Fruit fly (Drosophila melanogaster) whole organism, wandering third instar larva: ENCODE results near the gene ND-51.

Source experiments
- Abd-B ChIP-seq: fragments of >200 bp; optimal IDR thresholded peaks from 2 replicates; lab custom pipeline; 2017; ENCODE audit warnings: missing biosample characterization, missing genetic modification characterization
- CG9705 ChIP-seq: fragments of 200-800 bp; sonication (Bioruptor generic); optimal IDR thresholded peaks from 2 replicates; lab custom pipeline; 2018; ENCODE audit warnings: missing biosample characterization, mild to moderate bottlenecking, missing genetic modification characterization
- CrebA ChIP-seq: fragments of 200-800 bp; sonication (Bioruptor generic); optimal IDR thresholded peaks from 2 replicates; lab custom pipeline; 2016; ENCODE audit warnings: missing biosample characterization, mild to moderate bottlenecking, missing genetic modification characterization, borderline replicate concordance
- Dfd ChIP-seq: fragments of >200 bp; optimal IDR thresholded peaks from 2 replicates; lab custom pipeline; 2017; ENCODE audit warnings: missing biosample characterization, missing genetic modification characterization
- Dif ChIP-seq: fragments of 200-275, 200-300 bp; sonication (Bioruptor generic); optimal IDR thresholded peaks from 2 replicates; lab custom pipeline; 2018; ENCODE audit warnings: missing biosample characterization, missing genetic modification characterization; ENCODE audit not compliant: partially characterized antibody
- GATAd ChIP-seq: sonication (Bioruptor generic); optimal IDR thresholded peaks from 2 replicates; lab custom pipeline; 2016; ENCODE audit warnings: missing biosample characterization, missing genetic modification characterization
- HLH106 ChIP-seq: fragments of 200-800 bp; optimal IDR thresholded peaks from 3 replicates; lab custom pipeline; 2019; ENCODE audit warnings: missing biosample characterization, mild to moderate bottlenecking, missing genetic modification characterization, moderate library complexity
- Hnf4 ChIP-seq: fragments of 200-800 bp; sonication (Bioruptor generic); optimal IDR thresholded peaks from 2 replicates; lab custom pipeline; 2016; ENCODE audit warnings: missing biosample characterization, mild to moderate bottlenecking, missing genetic modification characterization
- Hr78 ChIP-seq: fragments of >200 bp; optimal IDR thresholded peaks from 2 replicates; lab custom pipeline; 2017; ENCODE audit warnings: missing biosample characterization, missing genetic modification characterization
- Hr83 ChIP-seq: fragments of 200-300 bp; sonication (Bioruptor generic); optimal IDR thresholded peaks from 2 replicates; lab custom pipeline; 2016; ENCODE audit warnings: missing biosample characterization, mild to moderate bottlenecking, missing genetic modification characterization, moderate library complexity; ENCODE audit not compliant: poor library complexity, severe bottlenecking
- Jra ChIP-seq: sonication (Bioruptor generic); optimal IDR thresholded peaks from 2 replicates; lab custom pipeline; 2016; ENCODE audit warnings: missing biosample characterization, missing genetic modification characterization
- Mio ChIP-seq: sonication (Bioruptor generic); optimal IDR thresholded peaks from 2 replicates; lab custom pipeline; 2016; ENCODE audit warnings: missing biosample characterization, missing genetic modification characterization
- Myc ChIP-seq: fragments of >200 bp; optimal IDR thresholded peaks from 2 replicates; lab custom pipeline; 2017
- N ChIP-seq: fragments of >200 bp; optimal IDR thresholded peaks from 2 replicates; lab custom pipeline; 2018; ENCODE audit warnings: missing biosample characterization, missing external identifiers, missing genetic modification characterization
- OdsH ChIP-seq: fragments of 200-800 bp; sonication (Bioruptor generic); optimal IDR thresholded peaks from 2 replicates; lab custom pipeline; 2016; ENCODE audit warnings: missing biosample characterization, mild to moderate bottlenecking, missing genetic modification characterization
- Sp1 ChIP-seq: fragments of 200-800 bp; sonication (Bioruptor generic); optimal IDR thresholded peaks from 3 replicates; lab custom pipeline; 2019; ENCODE audit warnings: missing biosample characterization, mild to moderate bottlenecking, missing genetic modification characterization, moderate library complexity
- Vsx2 ChIP-seq: fragments of 200-300, 225-300 bp; sonication (Bioruptor generic); optimal IDR thresholded peaks from 2 replicates; lab custom pipeline; 2018; ENCODE audit warnings: missing biosample characterization, missing genetic modification characterization; ENCODE audit not compliant: partially characterized antibody
- br ChIP-seq: fragments of 200-800 bp; sonication (Bioruptor generic); optimal IDR thresholded peaks from 2 replicates; lab custom pipeline; 2016; ENCODE audit warnings: missing biosample characterization, missing genetic modification characterization
- brk ChIP-seq: fragments of 200-800 bp; sonication (Bioruptor generic); optimal IDR thresholded peaks from 2 replicates; lab custom pipeline; 2016; ENCODE audit warnings: missing biosample characterization, mild to moderate bottlenecking, missing genetic modification characterization
- dl ChIP-seq, 2 experiments: fragments of 175-275, 200-275 bp in 1 of 2; fragments of 200-275 bp in 1 of 2; sonication (Bioruptor generic); optimal IDR thresholded peaks; lab custom pipeline; 2018; ENCODE audit warnings: mild to moderate bottlenecking in 2 of 2, missing biosample characterization in 2 of 2, missing genetic modification characterization in 2 of 2, moderate library complexity in 2 of 2; ENCODE audit not compliant: partially characterized antibody in 2 of 2, insufficient read depth in 1 of 2
- dmrt93B ChIP-seq: fragments of 200-800 bp; sonication (Bioruptor generic); optimal IDR thresholded peaks from 2 replicates; lab custom pipeline; 2018; ENCODE audit warnings: missing biosample characterization, mild to moderate bottlenecking, missing genetic modification characterization
- dsf ChIP-seq: sonication (Bioruptor generic); optimal IDR thresholded peaks from 2 replicates; lab custom pipeline; 2016; ENCODE audit warnings: missing biosample characterization, missing genetic modification characterization, borderline replicate concordance
- ey ChIP-seq: fragments of 200-800 bp; sonication (Bioruptor generic); optimal IDR thresholded peaks from 2 replicates; lab custom pipeline; 2016; ENCODE audit warnings: missing biosample characterization, missing genetic modification characterization
- foxo ChIP-seq, 2 experiments: fragments of 200-800 bp; sonication (Bioruptor generic); optimal IDR thresholded peaks; 2 replicates in 1 of 2; 3 replicates in 1 of 2; lab custom pipeline; 2016 to 2017; ENCODE audit warnings: missing biosample characterization in 2 of 2, missing genetic modification characterization in 2 of 2
- fru ChIP-seq: fragments of 200-800 bp; sonication (Bioruptor generic); optimal IDR thresholded peaks from 3 replicates; lab custom pipeline; 2016; ENCODE audit warnings: missing biosample characterization, mild to moderate bottlenecking, missing genetic modification characterization
- h ChIP-seq: fragments of 200-800 bp; sonication (Bioruptor generic); optimal IDR thresholded peaks from 3 replicates; lab custom pipeline; 2016; ENCODE audit warnings: missing biosample characterization, mild to moderate bottlenecking, missing genetic modification characterization
- jim ChIP-seq: fragments of 175-275, 200-325 bp; sonication (Bioruptor generic); optimal IDR thresholded peaks from 2 replicates; lab custom pipeline; 2016; ENCODE audit warnings: missing biosample characterization, mild to moderate bottlenecking, missing genetic modification characterization
- pan ChIP-seq: fragments of >200 bp; optimal IDR thresholded peaks from 2 replicates; lab custom pipeline; 2017
- psq ChIP-seq: fragments of 200-800 bp; sonication (Bioruptor generic); optimal IDR thresholded peaks from 3 replicates; lab custom pipeline; 2017; ENCODE audit warnings: missing biosample characterization, mild to moderate bottlenecking, missing genetic modification characterization, moderate library complexity
- rgr ChIP-seq: fragments of 200-800 bp; sonication (Bioruptor generic); optimal IDR thresholded peaks from 3 replicates; lab custom pipeline; 2016; ENCODE audit warnings: missing biosample characterization, mild to moderate bottlenecking, missing genetic modification characterization
- sage ChIP-seq: fragments of 200-800 bp; sonication (Bioruptor generic); optimal IDR thresholded peaks from 2 replicates; lab custom pipeline; 2016; ENCODE audit warnings: missing biosample characterization, mild to moderate bottlenecking, missing genetic modification characterization
- sv ChIP-seq: fragments of 200-800 bp; sonication (Bioruptor generic); optimal IDR thresholded peaks from 3 replicates; lab custom pipeline; 2016; ENCODE audit warnings: missing biosample characterization, missing genetic modification characterization
- woc ChIP-seq: sonication (Bioruptor generic); optimal IDR thresholded peaks from 2 replicates; lab custom pipeline; 2016; ENCODE audit warnings: missing biosample characterization, mild to moderate bottlenecking, missing genetic modification characterization

ND-51 gene

dm6 chr2L:6028712-6029111, 33.8 kb downstream of the ND-51 start:
- TF ChIP-seq HLH106 (tag; lab: Kevin White, UChicago) (no peak), Sp1 (GFP tag; lab: Kevin White, UChicago) (no peak), ey (GFP tag; lab: Kevin White, UChicago) (no peak), Dif (GFP tag; lab: Kevin White, UChicago) (no peak), N (GFP tag; lab: Kevin White, UChicago) (no peak), rgr (no peak), woc (GFP tag; lab: Kevin White, UChicago) (no peak), dmrt93B (GFP tag; lab: Kevin White, UChicago) (no peak), dsf (GFP tag; lab: Kevin White, UChicago) (no peak), Dfd (no peak), GATAd (no peak), CrebA (GFP tag; lab: Kevin White, UChicago) (no peak), Hnf4 (GFP tag; lab: Kevin White, UChicago) (no peak), br (GFP tag; lab: Kevin White, UChicago) (no peak), Jra (GFP tag; lab: Kevin White, UChicago) (no peak), Mio (GFP tag; lab: Kevin White, UChicago) (no peak), jim (GFP tag; lab: Kevin White, UChicago) (no peak), Vsx2 (no peak), fru (GFP tag; lab: Kevin White, UChicago) (no peak), pan (lab: Kevin White, UChicago) (no peak)

dm6 chr2L:6024345-6024907, 38.1 kb downstream of the ND-51 start, which contains the start of gene CG9107:
TSS of gene CG9107 (minus strand) at chr2L:6024539.
- TF ChIP-seq CG9705 (GFP tag; lab: Kevin White, UChicago): no peak
- no peak for TF ChIP-seq dmrt93B (GFP tag; lab: Kevin White, UChicago)
- TF ChIP-seq brk (GFP tag; lab: Kevin White, UChicago): no peak
- peak; percentile 50 for TF ChIP-seq Myc (lab: Kevin White, UChicago)
- TF ChIP-seq Sp1 (GFP tag; lab: Kevin White, UChicago): no peak
- TF ChIP-seq Hr83: no peak
- no peak for TF ChIP-seq Vsx2

dm6 chr2L:6022793-6023192, 39.8 kb downstream of the ND-51 start:
- peak; percentile 10 for TF ChIP-seq ey (GFP tag; lab: Kevin White, UChicago)
- no peak for TF ChIP-seq br (GFP tag; lab: Kevin White, UChicago)
- no peak for TF ChIP-seq Hr78 (GFP tag; lab: Kevin White, UChicago)
- peak; percentile 63 for TF ChIP-seq CG9705 (GFP tag; lab: Kevin White, UChicago)
- peak; percentile 55 for TF ChIP-seq Sp1 (GFP tag; lab: Kevin White, UChicago)
- no peak for TF ChIP-seq sv (GFP tag; lab: Kevin White, UChicago)
- no peak for TF ChIP-seq jim (GFP tag; lab: Kevin White, UChicago)
- no peak for TF ChIP-seq Abd-B
- TF ChIP-seq fru (GFP tag; lab: Kevin White, UChicago): peak; percentile 72
- peak; percentile 25 for TF ChIP-seq OdsH (GFP tag; lab: Kevin White, UChicago)
- TF ChIP-seq dmrt93B (GFP tag; lab: Kevin White, UChicago): peak; percentile 73
- peak in 1 of 2 experiments; percentile 83 for TF ChIP-seq foxo (GFP tag; optimal IDR thresholded peaks at IDR 0.05; lab: Kevin White, UChicago)
- TF ChIP-seq HLH106 (tag; lab: Kevin White, UChicago): peak; percentile 81
- TF ChIP-seq dl (GFP tag; optimal IDR thresholded peaks at IDR 0.05; lab: Kevin White, UChicago; ENCODE audit: insufficient read depth in 1 of 2, partially characterized antibody in 2 of 2): no peak
- TF ChIP-seq psq: peak; percentile 58
- TF ChIP-seq sage (GFP tag; lab: Kevin White, UChicago): peak; percentile 15
- TF ChIP-seq pan (lab: Kevin White, UChicago): no peak
- TF ChIP-seq Hnf4 (GFP tag; lab: Kevin White, UChicago): no peak
- peak; percentile 57 for TF ChIP-seq rgr
- peak; percentile 74 for TF ChIP-seq h (GFP tag; lab: Kevin White, UChicago)
- no peak for TF ChIP-seq Mio (GFP tag; lab: Kevin White, UChicago)
- TF ChIP-seq, all 38 proteins: peak for 12

DNA sequence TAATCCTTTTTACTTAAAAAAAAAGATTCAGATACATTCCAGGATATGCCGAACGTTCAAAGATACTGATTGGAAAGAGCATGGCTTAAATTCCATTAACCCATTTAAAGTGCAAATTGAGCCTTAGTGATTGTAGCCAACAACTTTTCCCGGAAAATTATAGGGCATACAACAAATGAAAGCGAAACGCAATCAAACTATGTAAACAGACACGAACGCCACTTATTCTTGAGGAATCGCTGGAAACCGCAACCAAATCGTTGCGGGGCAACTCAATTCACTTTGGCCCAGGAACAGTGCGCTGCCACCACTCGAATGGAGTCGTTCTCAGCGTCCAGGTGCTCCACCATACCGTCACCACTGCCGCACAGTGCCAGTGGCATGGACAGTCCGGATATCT, 42.0 kb downstream of the ND-51 start, which contains the start of gene CG13996:
TSS of gene CG13996 (plus strand) at position 301 of the 400 bp plus-strand sequence.
- no peak for TF ChIP-seq CrebA (GFP tag; lab: Kevin White, UChicago)
- TF ChIP-seq dsf (GFP tag; lab: Kevin White, UChicago): no peak
- TF ChIP-seq Mio (GFP tag; lab: Kevin White, UChicago): no peak
- no peak for TF ChIP-seq br (GFP tag; lab: Kevin White, UChicago)
- TF ChIP-seq h (GFP tag; lab: Kevin White, UChicago): no peak
- no peak for TF ChIP-seq pan (lab: Kevin White, UChicago)
- no peak for TF ChIP-seq fru (GFP tag; lab: Kevin White, UChicago)
